Worm (Caenorhabditis elegans) whole organism, midembryonic: Measurements from ENCODE around the gene mdf-1.

Experiments used
- T22C8.4 ChIP-seq: fragments of 200-800 bp; sonication (Bioruptor generic); IDR thresholded peaks from 2 replicates; pipeline ENCODE4 v1.3.6; 2022; ENCODE audit warnings: missing genetic modification characterization, missing compliant biosample characterization
- cog-1 ChIP-seq: sonication (generic microtip); optimal IDR thresholded peaks from 2 replicates; lab custom pipeline; 2016; ENCODE audit warnings: missing genetic modification characterization, missing compliant biosample characterization
- flt-1 ChIP-seq: fragments of 200-800 bp; sonication (Bioruptor generic); IDR thresholded peaks from 2 replicates; pipeline ENCODE4 v1.3.6; 2022; ENCODE audit warnings: missing genetic modification characterization, missing compliant biosample characterization
- klf-2 ChIP-seq: fragments of 200-800 bp; sonication (Bioruptor generic); conservative IDR thresholded peaks from 2 replicates; pipeline ENCODE4 v1.3.6; 2022; ENCODE audit warnings: missing genetic modification reagents, missing genetic modification characterization, missing compliant biosample characterization
- med-1 ChIP-seq: sonication (generic microtip); optimal IDR thresholded peaks from 2 replicates; lab custom pipeline; 2017; ENCODE audit warnings: missing genetic modification characterization, mild to moderate bottlenecking, missing compliant biosample characterization, antibody characterized with exemption, missing genetic modification reagents; ENCODE audit not compliant: insufficient read depth
- ref-1 ChIP-seq: fragments of 200-800 bp; sonication (Bioruptor generic); conservative IDR thresholded peaks from 2 replicates; pipeline ENCODE4 v1.3.6; 2022; ENCODE audit warnings: missing genetic modification reagents, missing genetic modification characterization, missing compliant biosample characterization
- tab-1 ChIP-seq: fragments of 200-800 bp; sonication (Bioruptor generic); IDR thresholded peaks from 2 replicates; pipeline ENCODE4 v1.3.6; 2022; ENCODE audit warnings: missing genetic modification characterization, missing compliant biosample characterization
- ztf-23 ChIP-seq: fragments of 200-800 bp; sonication (Bioruptor generic); IDR thresholded peaks from 2 replicates; pipeline ENCODE4 v1.3.6; 2022; ENCODE audit warnings: missing genetic modification reagents, missing genetic modification characterization, missing compliant biosample characterization
- ztf-29 ChIP-seq: fragments of 200-800 bp; sonication (Bioruptor generic); IDR thresholded peaks from 2 replicates; pipeline ENCODE4 v1.3.6; 2022; ENCODE audit warnings: missing genetic modification reagents, missing genetic modification characterization, missing compliant biosample characterization

mdf-1 gene

DNA sequence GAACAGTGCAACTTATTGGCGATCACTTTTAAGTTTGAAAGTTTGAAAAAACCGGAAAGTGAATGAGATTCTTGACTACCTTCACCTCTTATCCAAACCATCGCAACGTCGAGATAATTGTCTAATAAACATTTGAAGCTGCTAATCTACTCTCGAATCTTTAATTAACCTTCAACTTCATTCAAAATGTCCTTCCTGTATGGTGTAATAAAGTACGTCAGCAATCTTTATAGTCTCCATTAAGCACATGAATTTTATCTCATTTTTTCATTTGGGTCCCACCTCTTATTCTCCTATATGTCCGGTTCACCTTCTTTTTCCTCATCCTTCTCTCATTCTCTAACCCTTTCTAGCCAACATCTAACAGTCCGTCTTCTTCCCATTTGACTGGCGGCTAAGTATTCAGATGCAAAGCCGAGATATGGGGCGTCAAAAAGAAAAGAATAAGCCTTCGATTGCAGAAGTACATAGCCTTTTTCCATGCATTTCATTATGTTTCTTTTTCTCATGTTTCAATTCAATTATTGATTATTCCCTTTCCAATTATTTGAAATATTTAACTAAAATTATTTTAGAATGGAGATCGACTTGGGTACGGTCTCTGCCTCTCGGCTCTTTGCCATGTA, 43.1 kb downstream of the mdf-1 start, which contains the start of gene swt-5:
swt-5 (plus strand) TSS at position 576 of the 626 bp plus-strand sequence.
- TF ChIP-seq ztf-23 (GFP tag; lab: Robert Waterston, UW) (no peak), T22C8.4 (GFP tag; lab: Robert Waterston, UW) (no peak), ztf-29 (no peak), klf-2 (no peak), flt-1 (GFP tag; lab: Robert Waterston, UW) (no peak), tab-1 (no peak), med-1 (GFP tag; lab: Kevin White, UChicago) (no peak), ref-1 (GFP tag; lab: Robert Waterston, UW) (no peak), cog-1 (tag; lab: Kevin White, UChicago) (no peak)

- TF ChIP-seq T22C8.4 (GFP tag; lab: Robert Waterston, UW) (no peak), tab-1 (no peak), ztf-29 (no peak), ref-1 (GFP tag; lab: Robert Waterston, UW) (no peak), ztf-23 (GFP tag; lab: Robert Waterston, UW) (no peak), cog-1 (tag; lab: Kevin White, UChicago) (no peak), klf-2 (no peak), med-1 (GFP tag; lab: Kevin White, UChicago) (no peak), flt-1 (GFP tag; lab: Robert Waterston, UW) (no peak)
These were observed 44.7 kb downstream of the mdf-1 start for ce11 chrV:9499295-9499694.

DNA sequence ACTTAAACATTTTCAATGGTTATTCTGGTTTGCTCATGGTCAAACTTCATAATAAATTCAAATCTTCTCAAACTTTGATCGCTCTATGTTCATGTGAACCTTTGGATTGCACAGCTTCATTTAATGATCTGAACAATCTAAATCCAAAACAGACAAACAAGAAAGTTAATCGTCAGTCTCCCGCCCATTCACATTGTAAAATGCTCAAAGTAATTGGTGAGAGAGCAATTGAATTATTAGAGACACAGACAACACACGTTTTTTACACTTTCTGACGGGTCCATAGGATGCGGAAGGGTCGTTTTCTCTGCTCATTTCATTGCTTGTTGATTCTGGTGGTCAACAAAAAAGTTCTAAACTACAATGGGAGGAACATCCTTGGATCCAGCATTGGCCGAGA, 47.3 kb downstream of the mdf-1 start, which contains the start of gene gsnl-1:
gsnl-1 (plus strand) TSS at position 301 of the 400 bp plus-strand sequence.
- TF ChIP-seq tab-1 = no peak
- TF ChIP-seq cog-1 (tag; lab: Kevin White, UChicago) = no peak
- no peak for TF ChIP-seq med-1 (GFP tag; lab: Kevin White, UChicago)
- no peak for TF ChIP-seq ref-1 (GFP tag; lab: Robert Waterston, UW)
- no peak for TF ChIP-seq T22C8.4 (GFP tag; lab: Robert Waterston, UW)
- TF ChIP-seq ztf-29 = no peak
- TF ChIP-seq ztf-23 (GFP tag; lab: Robert Waterston, UW) = no peak
- TF ChIP-seq klf-2 = no peak
- no peak for TF ChIP-seq flt-1 (GFP tag; lab: Robert Waterston, UW)

DNA sequence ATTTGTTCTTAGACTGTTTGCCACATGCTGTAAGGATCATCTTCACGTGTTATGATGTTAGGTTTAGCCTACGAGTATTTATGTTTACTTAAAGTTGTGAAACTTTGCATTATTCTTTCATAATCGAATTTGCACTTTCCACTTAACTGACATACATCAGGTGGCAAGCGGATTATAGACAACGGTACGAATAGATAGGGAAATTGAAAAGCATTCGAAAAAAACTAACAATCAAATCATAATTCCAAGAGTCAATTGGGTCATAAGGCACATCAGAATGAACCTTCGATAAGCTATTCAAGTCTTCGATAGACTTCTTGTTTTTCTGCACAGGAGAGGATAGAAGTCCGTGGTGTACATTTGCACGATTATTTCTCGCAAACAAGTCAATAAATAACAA, 51.6 kb downstream of the mdf-1 start:
- TF ChIP-seq ref-1 (GFP tag; lab: Robert Waterston, UW) (no peak), ztf-29 (no peak), T22C8.4 (GFP tag; lab: Robert Waterston, UW) (no peak), cog-1 (tag; lab: Kevin White, UChicago) (no peak)
